Worm (Caenorhabditis elegans): ENCODE results near the gene F19H8.2.

Gene F19H8.2

DNA sequence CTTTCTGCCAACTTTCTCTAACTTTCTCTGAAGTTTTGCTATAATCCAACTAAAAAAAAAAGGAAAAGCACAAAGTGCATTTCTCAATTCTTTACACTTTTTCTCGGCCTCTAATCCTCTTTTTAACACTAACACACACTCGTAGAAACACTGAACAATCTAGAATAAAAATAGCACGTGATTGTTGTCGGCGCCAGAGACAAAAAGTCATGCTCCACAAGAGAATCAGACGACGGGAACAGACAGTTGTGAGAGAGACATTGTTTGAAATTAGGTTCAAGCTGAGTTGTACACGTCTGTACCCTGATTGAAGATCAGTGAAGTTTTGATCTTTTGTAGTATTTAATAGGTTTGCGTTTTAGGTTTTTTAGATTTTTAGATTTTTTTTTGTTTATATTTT is 7.3 kb downstream of the F19H8.2 start (continued):
- TF ChIP-seq lin-15B (tag; optimal IDR thresholded peaks at IDR 0.05) (no peak), tbx-2 (tag; optimal IDR thresholded peaks at IDR 0.05) (peak; percentile 52), nhr-76 (tag; optimal IDR thresholded peaks at IDR 0.05) (no peak), pag-3 (tag; optimal IDR thresholded peaks at IDR 0.05; ENCODE audit: borderline replicate concordance, insufficient read depth) (no peak), fkh-8 (tag; optimal IDR thresholded peaks at IDR 0.05) (peak; percentile 73), hlh-4 (tag; optimal IDR thresholded peaks at IDR 0.05) (no peak), aly-2 (tag; optimal IDR thresholded peaks at IDR 0.05) (no peak), nhr-19 (GFP tag; conservative IDR thresholded peaks at IDR 0.05) (peak; percentile 83), swsn-7 (tag; optimal IDR thresholded peaks at IDR 0.05) (peak; percentile 69), lin-13 (GFP tag; optimal IDR thresholded peaks at IDR 0.05) (peak; percentile 57), lsy-2 (tag; optimal IDR thresholded peaks at IDR 0.05) (peak; percentile 76 to 79), C34B4.2 (tag; optimal IDR thresholded peaks at IDR 0.05) (no peak), nhr-11 (tag; optimal IDR thresholded peaks at IDR 0.05) (peak; percentile 73), egl-13 (tag; optimal IDR thresholded peaks at IDR 0.05) (no peak), blmp-1 (tag; optimal IDR thresholded peaks at IDR 0.05) (no peak), irx-1 (tag; optimal IDR thresholded peaks at IDR 0.05) (peak; percentile 17), snpc-4 (tag; optimal IDR thresholded peaks at IDR 0.05) (peak; percentile 59), ceh-82 (tag; optimal IDR thresholded peaks at IDR 0.05) (no peak), mef-2 (tag; optimal IDR thresholded peaks at IDR 0.05) (no peak), ets-5 (GFP tag; IDR thresholded peaks at IDR 0.05) (no peak), unc-98 (GFP tag; IDR thresholded peaks at IDR 0.05) (no peak), sox-4 (tag; optimal IDR thresholded peaks at IDR 0.05) (no peak), nhr-12 (tag; optimal IDR thresholded peaks at IDR 0.05) (no peak), fkh-10 (GFP tag; optimal IDR thresholded peaks at IDR 0.05) (no peak), mab-9 (GFP tag; IDR thresholded peaks at IDR 0.05) (no peak), nhr-47 (tag; optimal IDR thresholded peaks at IDR 0.05) (peak; percentile 61), lin-39 (tag; optimal IDR thresholded peaks at IDR 0.05) (no peak), zag-1 (tag; optimal IDR thresholded peaks at IDR 0.05) (no peak), C04F5.9 (tag; optimal IDR thresholded peaks at IDR 0.05) (no peak), nhr-84 (tag; optimal IDR thresholded peaks at IDR 0.05) (no peak), pqm-1 (tag; optimal IDR thresholded peaks at IDR 0.05) (no peak), ama-1 (optimal IDR thresholded peaks at IDR 0.05) (peak; percentile 32), sptf-1 (tag; optimal IDR thresholded peaks at IDR 0.05) (no peak)

DNA sequence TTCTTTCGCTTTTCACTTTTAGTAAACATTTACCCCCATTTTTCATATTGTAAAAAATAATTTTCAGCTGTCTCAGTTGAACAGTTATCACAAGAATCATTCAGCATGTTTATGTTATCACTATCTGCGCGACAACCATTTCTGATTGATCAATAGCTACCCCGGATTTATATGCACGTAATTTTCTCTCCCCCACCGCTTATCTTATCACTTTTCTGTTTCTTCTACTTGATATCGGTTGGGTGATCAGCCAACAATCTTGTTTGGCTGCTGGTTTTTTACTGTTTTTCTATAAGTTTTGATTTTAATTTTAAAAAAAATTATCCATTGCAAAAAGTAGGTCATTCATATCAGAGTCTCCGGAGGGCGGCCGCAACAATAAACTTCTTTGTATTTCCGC is 7.9 kb downstream of the F19H8.2 start:
- peak; percentile 44 for TF ChIP-seq nhr-85 (tag)
- TF ChIP-seq elt-3 (tag; optimal IDR thresholded peaks at IDR 0.05): peak; percentile 37 to 97 (median 69)
- no peak for TF ChIP-seq lin-15B (tag; optimal IDR thresholded peaks at IDR 0.05)
- TF ChIP-seq ceh-90 (tag; optimal IDR thresholded peaks at IDR 0.05): no peak
- TF ChIP-seq nhr-20 (tag; optimal IDR thresholded peaks at IDR 0.05): no peak
- TF ChIP-seq alr-1 (tag; optimal IDR thresholded peaks at IDR 0.05; ENCODE audit: borderline replicate concordance): no peak
- TF ChIP-seq Y116A8C.19 (tag; optimal IDR thresholded peaks at IDR 0.05; ENCODE audit: borderline replicate concordance): no peak
- TF ChIP-seq tbx-2 (tag; optimal IDR thresholded peaks at IDR 0.05): no peak
- TF ChIP-seq zag-1 (tag; optimal IDR thresholded peaks at IDR 0.05): no peak

DNA sequence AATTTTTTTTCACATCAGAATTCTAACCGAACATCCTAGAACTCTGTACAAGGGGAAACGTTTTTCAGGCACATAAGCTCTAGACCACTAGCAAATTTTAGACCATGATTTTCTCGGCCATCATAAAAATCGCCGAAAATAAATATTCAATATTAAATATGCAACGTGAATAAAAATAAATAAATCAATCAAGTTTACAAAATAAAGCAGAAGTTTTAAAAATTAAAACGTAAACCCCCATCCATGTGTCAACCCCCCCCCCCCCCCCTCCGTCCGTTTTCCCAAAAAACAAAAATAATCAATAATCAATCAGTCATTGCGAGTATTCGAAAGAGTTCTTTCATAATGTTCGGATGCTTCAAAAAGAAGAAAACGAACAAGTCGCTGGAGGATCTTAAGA is 12.4 kb downstream of the F19H8.2 start, which contains the start of gene catp-4:
Gene catp-4 (plus strand): TSS at position 301 of the 400 bp plus-strand sequence.
- no peak for TF ChIP-seq rnt-1 (tag; optimal IDR thresholded peaks at IDR 0.05)
- no peak for TF ChIP-seq ces-1 (GFP tag; optimal IDR thresholded peaks at IDR 0.05)
- no peak for TF ChIP-seq ceh-8 (GFP tag; optimal IDR thresholded peaks at IDR 0.05)
- TF ChIP-seq nhr-47 (tag; optimal IDR thresholded peaks at IDR 0.05): no peak
- no peak for TF ChIP-seq fkh-4 (tag; optimal IDR thresholded peaks at IDR 0.05; ENCODE audit: borderline replicate concordance)
- no peak for TF ChIP-seq efl-3 (GFP tag; optimal IDR thresholded peaks at IDR 0.05)
- TF ChIP-seq jun-1 (tag; optimal IDR thresholded peaks at IDR 0.05): no peak

Measured in whole organism, L1 larva.